Worm (Caenorhabditis elegans) whole organism, L2 larva: ENCODE measurements around the gene lfi-1.

Experiments used
- ZK546.5 ChIP-seq: sonication (generic microtip); optimal IDR thresholded peaks from 2 replicates; lab custom pipeline; 2017; ENCODE audit warnings: missing biosample characterization, missing genetic modification characterization
- aly-2 ChIP-seq: fragments of 150-350 bp; optimal IDR thresholded peaks from 2 replicates; lab custom pipeline; 2014; ENCODE audit warnings: missing biosample characterization, missing genetic modification characterization
- ceh-82 ChIP-seq: fragments of 150-350 bp; optimal IDR thresholded peaks from 2 replicates; lab custom pipeline; 2014; ENCODE audit warnings: missing biosample characterization, missing genetic modification characterization
- nhr-25 ChIP-seq: fragments of 150-350 bp; sonication (generic microtip); optimal IDR thresholded peaks from 3 replicates; lab custom pipeline; 2014; ENCODE audit warnings: missing biosample characterization, missing genetic modification characterization
- sem-4 ChIP-seq: fragments of 150-350 bp; optimal IDR thresholded peaks from 2 replicates; lab custom pipeline; 2014; ENCODE audit warnings: missing biosample characterization, missing genetic modification reagents, missing genetic modification characterization
- snpc-4 ChIP-seq: fragments of 150-350 bp; optimal IDR thresholded peaks from 2 replicates; lab custom pipeline; 2014; ENCODE audit warnings: missing biosample characterization, missing genetic modification characterization
- unc-39 ChIP-seq: fragments of 150-350 bp; optimal IDR thresholded peaks from 2 replicates; lab custom pipeline; 2014; ENCODE audit warnings: missing biosample characterization, missing genetic modification characterization
- unc-62 ChIP-seq: fragments of 150-350 bp; optimal IDR thresholded peaks from 2 replicates; lab custom pipeline; 2014; ENCODE audit warnings: missing biosample characterization, missing genetic modification reagents, missing genetic modification characterization

- TF ChIP-seq aly-2 (no peak), unc-62 (no peak), nhr-25 (tag; lab: Kevin White, UChicago) (no peak), ZK546.5 (tag; lab: Kevin White, UChicago) (no peak), snpc-4 (tag; lab: Kevin White, UChicago) (no peak), ceh-82 (tag; lab: Kevin White, UChicago) (no peak), unc-39 (no peak), sem-4 (tag; lab: Kevin White, UChicago) (no peak)
Observed at ce11 chrX:5006972-5007371, 30.3 kb downstream of the lfi-1 start.
